ENCODE assay signal across 1 fruit fly cellular context in genomic region chr2L:1473427-1473826, dm6.
A peak's percentile ranks its signal among the peaks of the same experiment; 100 is the strongest.
TF ChIP-seq lines count a peak whose summit lies in the region.

No protein-coding gene starts in this region.

TF ChIP-seq in whole organism, embryonic, 481 proteins besides CTCF, POLR2A, EP300 and RAD21 (continued from another document and continues in another):
- TF ChIP-seq dpn (GFP tag; optimal IDR thresholded peaks at IDR 0.05; lab: Kevin White, UChicago) (peak; percentile 5 to 18), Dbx (GFP tag; IDR thresholded peaks at IDR 0.05; lab: Robert Waterston, UW) (0 out of 3 replicates have a peak, but pooled peaks have one; percentile 25), Antp (GFP tag; optimal IDR thresholded peaks at IDR 0.05; lab: Kevin White, UChicago) (peak; percentile 33), CkIIα-i1 (GFP tag; IDR thresholded peaks at IDR 0.05; lab: Robert Waterston, UW) (no peak), gem (tag; optimal IDR thresholded peaks at IDR 0.05; lab: Kevin White, UChicago) (peak; percentile 53), CG9817 (tag; optimal IDR thresholded peaks at IDR 0.05; lab: Kevin White, UChicago) (no peak), CoRest (tag; optimal IDR thresholded peaks at IDR 0.05; lab: Kevin White, UChicago) (peak; percentile 9), CG10654 (GFP tag; optimal IDR thresholded peaks at IDR 0.05; lab: Kevin White, UChicago) (peak; percentile 13), ab (GFP tag; optimal IDR thresholded peaks at IDR 0.05; lab: Kevin White, UChicago) (no peak), ewg (GFP tag; optimal IDR thresholded peaks at IDR 0.05; lab: Kevin White, UChicago) (no peak), Hr3 (GFP tag; optimal IDR thresholded peaks at IDR 0.05; lab: Kevin White, UChicago) (peak; percentile 5), CG7786 (GFP tag; optimal IDR thresholded peaks at IDR 0.05; lab: Kevin White, UChicago) (no peak), MESR4 (GFP tag; optimal IDR thresholded peaks at IDR 0.05; lab: Kevin White, UChicago) (no peak), scrt (GFP tag; optimal IDR thresholded peaks at IDR 0.05; lab: Kevin White, UChicago) (no peak), Ravus (GFP tag; IDR thresholded peaks at IDR 0.05; lab: Robert Waterston, UW) (no peak), CG16779 (GFP tag; IDR thresholded peaks at IDR 0.05; lab: Robert Waterston, UW) (no peak), HLHmδ (GFP tag; optimal IDR thresholded peaks at IDR 0.05; lab: Kevin White, UChicago) (no peak), CG6854 (GFP tag; optimal IDR thresholded peaks at IDR 0.05; lab: Kevin White, UChicago) (no peak), CG12659 (GFP tag; optimal IDR thresholded peaks at IDR 0.05; lab: Kevin White, UChicago) (no peak), kah (GFP tag; optimal IDR thresholded peaks at IDR 0.05; lab: Kevin White, UChicago) (no peak), CG8281 (tag; optimal IDR thresholded peaks at IDR 0.05; lab: Kevin White, UChicago) (no peak), br (optimal IDR thresholded peaks at IDR 0.05; lab: Kevin White, UChicago) (no peak), Bdp1 (GFP tag; optimal IDR thresholded peaks at IDR 0.05; lab: Kevin White, UChicago) (peak; percentile 2), Gug (GFP tag; IDR thresholded peaks at IDR 0.05; lab: Robert Waterston, UW) (peak; percentile 54; the same call in 2 of the 4 replicates), Dll (GFP tag; IDR thresholded peaks at IDR 0.05; lab: Robert Waterston, UW; ENCODE audit: partially characterized antibody) (no peak), az2 (GFP tag; optimal IDR thresholded peaks at IDR 0.05; lab: Kevin White, UChicago) (peak; percentile 13), pzg (GFP tag; optimal IDR thresholded peaks at IDR 0.05; lab: Kevin White, UChicago) (no peak), CG2129 (GFP tag; IDR thresholded peaks at IDR 0.05; lab: Robert Waterston, UW; ENCODE audit: partially characterized antibody) (no peak), crc (GFP tag; optimal IDR thresholded peaks at IDR 0.05; lab: Kevin White, UChicago) (no peak), bcd (GFP tag; optimal IDR thresholded peaks at IDR 0.05; lab: Kevin White, UChicago) (peak; percentile 25), tio (GFP tag; optimal IDR thresholded peaks at IDR 0.05; lab: Kevin White, UChicago) (peak; percentile 25), CG9609 (GFP tag; optimal IDR thresholded peaks at IDR 0.05; lab: Kevin White, UChicago) (no peak), oc (tag; optimal IDR thresholded peaks at IDR 0.05; lab: Kevin White, UChicago) (no peak), CG4360 (GFP tag; IDR thresholded peaks at IDR 0.05; lab: Robert Waterston, UW) (peak; percentile 54), Ssrp (tag; optimal IDR thresholded peaks at IDR 0.05; lab: Kevin White, UChicago) (peak; percentile 21), CG31388 (GFP tag; optimal IDR thresholded peaks at IDR 0.05; lab: Kevin White, UChicago) (no peak), Optix (GFP tag; IDR thresholded peaks at IDR 0.05; lab: Robert Waterston, UW) (peak; percentile 64; the same call in 1 of the 3 replicates), C15 (GFP tag; IDR thresholded peaks at IDR 0.05; lab: Robert Waterston, UW) (no peak), CG2875 (GFP tag; optimal IDR thresholded peaks at IDR 0.05; lab: Kevin White, UChicago) (peak; percentile 21), pros (GFP tag; optimal IDR thresholded peaks at IDR 0.05; lab: Kevin White, UChicago) (peak; percentile 89), jumu (GFP tag; optimal IDR thresholded peaks at IDR 0.05; lab: Kevin White, UChicago) (peak; percentile 16), Fer3 (tag; optimal IDR thresholded peaks at IDR 0.05; lab: Kevin White, UChicago) (no peak), CG11723 (GFP tag; optimal IDR thresholded peaks at IDR 0.05; lab: Kevin White, UChicago) (no peak), CG1233 (GFP tag; optimal IDR thresholded peaks at IDR 0.05; lab: Kevin White, UChicago) (no peak), CG2116 (GFP tag; optimal IDR thresholded peaks at IDR 0.05; lab: Kevin White, UChicago) (no peak), dan (GFP tag; IDR thresholded peaks at IDR 0.05; lab: Robert Waterston, UW) (peak; percentile 67), pan (optimal IDR thresholded peaks at IDR 0.05; lab: Kevin White, UChicago) (peak in 1 of 2 experiments; percentile 30), pan (GFP tag; optimal IDR thresholded peaks at IDR 0.05 in 1 of 2, IDR thresholded peaks at IDR 0.05 in 1 of 2) (peak in 1 of 2 experiments; percentile 57), eve (GFP tag; optimal IDR thresholded peaks at IDR 0.05; lab: Kevin White, UChicago) (no peak), CG6654 (GFP tag; optimal IDR thresholded peaks at IDR 0.05; lab: Kevin White, UChicago) (no peak), z (GFP tag; IDR thresholded peaks at IDR 0.05; lab: Robert Waterston, UW) (peak; percentile 46; the same call in 1 of the 3 replicates), ham (GFP tag; IDR thresholded peaks at IDR 0.05; lab: Robert Waterston, UW) (no peak), TFAM (GFP tag; optimal IDR thresholded peaks at IDR 0.05; lab: Kevin White, UChicago) (no peak), klu (GFP tag; IDR thresholded peaks at IDR 0.05; lab: Robert Waterston, UW) (no peak), CG6272 (GFP tag; IDR thresholded peaks at IDR 0.05; lab: Robert Waterston, UW) (no peak), hb (GFP tag; IDR thresholded peaks at IDR 0.05; lab: Robert Waterston, UW; ENCODE audit: partially characterized antibody) (no peak), Bteb2 (GFP tag; optimal IDR thresholded peaks at IDR 0.05; lab: Kevin White, UChicago) (no peak), Aef1 (GFP tag; IDR thresholded peaks at IDR 0.05; lab: Robert Waterston, UW) (peak; percentile 23; the same call in 1 of the 3 replicates), PHDP (tag; optimal IDR thresholded peaks at IDR 0.05; lab: Kevin White, UChicago) (no peak), CG32532 (GFP tag; IDR thresholded peaks at IDR 0.05; lab: Robert Waterston, UW) (peak; percentile 45; the same call in 1 of the 2 replicates), HmgZ (tag; optimal IDR thresholded peaks at IDR 0.05; lab: Kevin White, UChicago) (no peak), peb (GFP tag; IDR thresholded peaks at IDR 0.05; lab: Robert Waterston, UW) (peak; percentile 33; the same call in 1 of the 2 replicates), Usf (GFP tag; optimal IDR thresholded peaks at IDR 0.05; lab: Kevin White, UChicago) (no peak), caup (GFP tag; optimal IDR thresholded peaks at IDR 0.05; lab: Kevin White, UChicago; ENCODE audit: severe bottlenecking) (no peak), CG13775 (GFP tag; optimal IDR thresholded peaks at IDR 0.05; lab: Kevin White, UChicago) (peak; percentile 30), CG17568 (GFP tag; optimal IDR thresholded peaks at IDR 0.05; lab: Kevin White, UChicago) (no peak), CG10209 (GFP tag; optimal IDR thresholded peaks at IDR 0.05; lab: Kevin White, UChicago) (no peak), CG17186 (GFP tag; optimal IDR thresholded peaks at IDR 0.05; lab: Kevin White, UChicago) (no peak), Sox102F (GFP tag; optimal IDR thresholded peaks at IDR 0.05; lab: Kevin White, UChicago) (peak; percentile 2), pfk (GFP tag; optimal IDR thresholded peaks at IDR 0.05; lab: Kevin White, UChicago) (no peak), Drgx (GFP tag; IDR thresholded peaks at IDR 0.05; lab: Robert Waterston, UW) (no peak), ap (GFP tag; IDR thresholded peaks at IDR 0.05; lab: Robert Waterston, UW) (no peak), CG5245 (GFP tag; optimal IDR thresholded peaks at IDR 0.05; lab: Kevin White, UChicago) (no peak), Eip74EF (GFP tag; optimal IDR thresholded peaks at IDR 0.05; lab: Kevin White, UChicago) (no peak), schlank (tag; optimal IDR thresholded peaks at IDR 0.05; lab: Kevin White, UChicago) (no peak), cas (GFP tag; IDR thresholded peaks at IDR 0.05; lab: Robert Waterston, UW) (no peak), CG12769 (tag; optimal IDR thresholded peaks at IDR 0.05; lab: Kevin White, UChicago) (peak; percentile 37), chif (GFP tag; optimal IDR thresholded peaks at IDR 0.05; lab: Kevin White, UChicago) (peak; percentile 19 to 61), E2f1 (GFP tag; IDR thresholded peaks at IDR 0.05; lab: Robert Waterston, UW) (peak; percentile 64), CG34376 (GFP tag; optimal IDR thresholded peaks at IDR 0.05; lab: Kevin White, UChicago) (no peak), CG15601 (tag; optimal IDR thresholded peaks at IDR 0.05; lab: Kevin White, UChicago) (peak; percentile 14), mirr (GFP tag; optimal IDR thresholded peaks at IDR 0.05; lab: Kevin White, UChicago) (no peak), CG7556 (GFP tag; optimal IDR thresholded peaks at IDR 0.05; lab: Kevin White, UChicago) (peak; percentile 45), CG6175 (GFP tag; IDR thresholded peaks at IDR 0.05; lab: Robert Waterston, UW) (no peak), lmd (GFP tag; IDR thresholded peaks at IDR 0.05; lab: Robert Waterston, UW) (peak; percentile 69), CG10543 (GFP tag; optimal IDR thresholded peaks at IDR 0.05; lab: Kevin White, UChicago) (no peak), gcm2 (GFP tag; optimal IDR thresholded peaks at IDR 0.05; lab: Kevin White, UChicago) (no peak), Jarid2 (GFP tag; optimal IDR thresholded peaks at IDR 0.05; lab: Kevin White, UChicago) (peak; percentile 13), Awh (GFP tag; IDR thresholded peaks at IDR 0.05; lab: Robert Waterston, UW) (peak; percentile 27; the same call in 1 of the 2 replicates), CG9215 (GFP tag; IDR thresholded peaks at IDR 0.05; lab: Robert Waterston, UW) (peak; percentile 44; the same call in 1 of the 2 replicates), CG32767 (GFP tag; IDR thresholded peaks at IDR 0.05; lab: Robert Waterston, UW) (no peak), HmgD (GFP tag; optimal IDR thresholded peaks at IDR 0.05; lab: Kevin White, UChicago) (no peak), onecut (GFP tag; IDR thresholded peaks at IDR 0.05; lab: Robert Waterston, UW) (peak; percentile 67), bigmax (GFP tag; optimal IDR thresholded peaks at IDR 0.05; lab: Kevin White, UChicago) (no peak), disco-r (GFP tag; optimal IDR thresholded peaks at IDR 0.05; lab: Kevin White, UChicago) (peak; percentile 21), CG10979 (tag; optimal IDR thresholded peaks at IDR 0.05; lab: Kevin White, UChicago) (peak; percentile 64), Rx (GFP tag; IDR thresholded peaks at IDR 0.05; lab: Robert Waterston, UW) (peak; percentile 62), CG6254 (GFP tag; optimal IDR thresholded peaks at IDR 0.05; lab: Kevin White, UChicago) (peak; percentile 36), CG14050 (GFP tag; IDR thresholded peaks at IDR 0.05; lab: Robert Waterston, UW) (no peak), unpg (GFP tag; optimal IDR thresholded peaks at IDR 0.05; lab: Kevin White, UChicago) (peak; percentile 29), org-1 (GFP tag; optimal IDR thresholded peaks at IDR 0.05; lab: Kevin White, UChicago) (no peak), en (GFP tag; optimal IDR thresholded peaks at IDR 0.05; lab: Kevin White, UChicago) (no peak), Fer2 (tag; optimal IDR thresholded peaks at IDR 0.05; lab: Kevin White, UChicago) (no peak), CG4730 (GFP tag; IDR thresholded peaks at IDR 0.05; lab: Robert Waterston, UW) (peak; percentile 51), bab2 (GFP tag; optimal IDR thresholded peaks at IDR 0.05; lab: Kevin White, UChicago) (peak; percentile 6), esg (GFP tag; conservative IDR thresholded peaks at IDR 0.05; lab: Robert Waterston, UW) (peak; percentile 37; the same call in 1 of the 2 replicates), fru (optimal IDR thresholded peaks at IDR 0.05; lab: Kevin White, UChicago) (no peak), btn (GFP tag; optimal IDR thresholded peaks at IDR 0.05; lab: Kevin White, UChicago) (no peak), Atf6 (GFP tag; IDR thresholded peaks at IDR 0.05; lab: Robert Waterston, UW) (peak; percentile 32; the same call in 1 of the 2 replicates), CG9876 (GFP tag; optimal IDR thresholded peaks at IDR 0.05; lab: Kevin White, UChicago) (no peak), seq (GFP tag; IDR thresholded peaks at IDR 0.05; lab: Robert Waterston, UW) (0 out of 2 replicates have a peak, but pooled peaks have one; percentile 40), ind (GFP tag; optimal IDR thresholded peaks at IDR 0.05; lab: Kevin White, UChicago) (peak; percentile 27), sim (GFP tag; IDR thresholded peaks at IDR 0.05; lab: Robert Waterston, UW) (0 out of 2 replicates have a peak, but pooled peaks have one; percentile 18), cwo (GFP tag; optimal IDR thresholded peaks at IDR 0.05; lab: Kevin White, UChicago) (no peak), CG18764 (GFP tag; optimal IDR thresholded peaks at IDR 0.05; lab: Kevin White, UChicago) (no peak), CG12236 (GFP tag; optimal IDR thresholded peaks at IDR 0.05; lab: Kevin White, UChicago) (no peak), Oaz (GFP tag; IDR thresholded peaks at IDR 0.05; lab: Robert Waterston, UW) (no peak), Dip2 (GFP tag; IDR thresholded peaks at IDR 0.05; lab: Robert Waterston, UW) (no peak), CG16863 (GFP tag; optimal IDR thresholded peaks at IDR 0.05; lab: Kevin White, UChicago) (no peak), crol (GFP tag; IDR thresholded peaks at IDR 0.05; lab: Robert Waterston, UW) (peak; percentile 62), CG8944 (GFP tag; optimal IDR thresholded peaks at IDR 0.05; lab: Kevin White, UChicago) (peak; percentile 8), CG1024 (GFP tag; IDR thresholded peaks at IDR 0.05; lab: Robert Waterston, UW) (no peak), CG18011 (GFP tag; optimal IDR thresholded peaks at IDR 0.05; lab: Kevin White, UChicago) (no peak), CG34224 (GFP tag; IDR thresholded peaks at IDR 0.05; lab: Robert Waterston, UW; ENCODE audit: partially characterized antibody) (no peak), H2.0 (GFP tag; IDR thresholded peaks at IDR 0.05; lab: Robert Waterston, UW) (peak; percentile 55), so (GFP tag; IDR thresholded peaks at IDR 0.05; lab: Robert Waterston, UW) (peak; percentile 20; the same call in 1 of the 3 replicates), emc (GFP tag; optimal IDR thresholded peaks at IDR 0.05; lab: Kevin White, UChicago) (no peak), CG11504 (tag; optimal IDR thresholded peaks at IDR 0.05; lab: Kevin White, UChicago) (peak; percentile 56), toy (GFP tag; IDR thresholded peaks at IDR 0.05; lab: Robert Waterston, UW) (no peak), pnt (GFP tag; optimal IDR thresholded peaks at IDR 0.05; lab: Kevin White, UChicago) (peak; percentile 35), dimm (GFP tag; IDR thresholded peaks at IDR 0.05; lab: Robert Waterston, UW) (0 out of 2 replicates have a peak, but pooled peaks have one; percentile 12), Hmx (GFP tag; optimal IDR thresholded peaks at IDR 0.05; lab: Kevin White, UChicago) (no peak), Blimp-1 (GFP tag; optimal IDR thresholded peaks at IDR 0.05; lab: Kevin White, UChicago) (peak; percentile 44), CG10366 (GFP tag; IDR thresholded peaks at IDR 0.05; lab: Robert Waterston, UW) (peak; percentile 64)
